Fruit fly (Drosophila melanogaster): ENCODE measurements around the gene CG12025.

dm6 chr3L:1876215-1876625 is 11.0 kb downstream of the CG12025 start, which contains the start of gene dre4:
- TF ChIP-seq CG8159 (tag; optimal IDR thresholded peaks at IDR 0.05) (peak; percentile 65), CG8301 (tag; optimal IDR thresholded peaks at IDR 0.05) (peak; percentile 71), Pif1A (GFP tag; optimal IDR thresholded peaks at IDR 0.05) (no peak), CG4496 (GFP tag; IDR thresholded peaks at IDR 0.05) (peak; percentile 60), rn (GFP tag; IDR thresholded peaks at IDR 0.05) (peak; percentile 41; the same call in 1 of the 2 replicates)

Data from whole organism, pupa.